Worm (Caenorhabditis elegans): ENCODE measurements around the gene ufd-3.

Gene ufd-3

ce11 chrII:9940430-9940829, at the start of gene ufd-3:
Gene ufd-3, plus strand, starts transcription at chrII:9940753.
- TF ChIP-seq rnt-1 (tag; optimal IDR thresholded peaks at IDR 0.05) (peak; percentile 79), sox-4 (tag; optimal IDR thresholded peaks at IDR 0.05) (no peak), sdc-2 (tag; optimal IDR thresholded peaks at IDR 0.05) (peak; percentile 15), lim-6 (tag; optimal IDR thresholded peaks at IDR 0.05) (peak; percentile 60), ceh-22 (tag; optimal IDR thresholded peaks at IDR 0.05) (no peak), odd-2 (tag; optimal IDR thresholded peaks at IDR 0.05) (no peak), hlh-30 (tag; optimal IDR thresholded peaks at IDR 0.05; ENCODE audit: insufficient read depth) (no peak), che-1 (tag; optimal IDR thresholded peaks at IDR 0.05) (peak; percentile 5), nhr-232 (tag; optimal IDR thresholded peaks at IDR 0.05) (no peak), C38D4.7 (GFP tag; optimal IDR thresholded peaks at IDR 0.05) (no peak), unc-86 (tag; optimal IDR thresholded peaks at IDR 0.05) (no peak), Y22D7AL.16 (tag; optimal IDR thresholded peaks at IDR 0.05) (peak; percentile 29), fkh-6 (tag; optimal IDR thresholded peaks at IDR 0.05) (peak; percentile 65), unc-42 (tag; optimal IDR thresholded peaks at IDR 0.05) (peak; percentile 67), npax-4 (tag; optimal IDR thresholded peaks at IDR 0.05) (no peak), ttx-3 (tag; optimal IDR thresholded peaks at IDR 0.05) (peak; percentile 60), nhr-11 (tag; optimal IDR thresholded peaks at IDR 0.05) (peak; percentile 69), pqm-1 (tag; optimal IDR thresholded peaks at IDR 0.05) (peak; percentile 56), syd-9 (tag; optimal IDR thresholded peaks at IDR 0.05) (peak; percentile 8), ref-2 (tag; optimal IDR thresholded peaks at IDR 0.05) (peak; percentile 90), sox-2 (GFP tag; IDR thresholded peaks at IDR 0.05) (no peak), nfya-1 (tag; optimal IDR thresholded peaks at IDR 0.05) (peak; percentile 62), ets-4 (tag; optimal IDR thresholded peaks at IDR 0.05) (peak; percentile 94), T23F11.4 (GFP tag; optimal IDR thresholded peaks at IDR 0.05) (no peak), hlh-15 (tag; optimal IDR thresholded peaks at IDR 0.05) (peak; percentile 24), ama-1 (optimal IDR thresholded peaks at IDR 0.05) (no peak), ceh-18 (tag; optimal IDR thresholded peaks at IDR 0.05) (peak; percentile 46), lin-11 (tag; optimal IDR thresholded peaks at IDR 0.05) (no peak), dmd-4 (tag; optimal IDR thresholded peaks at IDR 0.05; ENCODE audit: borderline replicate concordance) (no peak), zip-5 (tag; optimal IDR thresholded peaks at IDR 0.05) (peak; percentile 76), pax-1 (tag; optimal IDR thresholded peaks at IDR 0.05) (peak; percentile 65), unc-55 (GFP tag; optimal IDR thresholded peaks at IDR 0.05) (peak; percentile 54), pag-3 (tag; optimal IDR thresholded peaks at IDR 0.05; ENCODE audit: borderline replicate concordance) (peak; percentile 48), dve-1 (tag; optimal IDR thresholded peaks at IDR 0.05) (peak; percentile 10), ceh-2 (tag; optimal IDR thresholded peaks at IDR 0.05) (peak; percentile 91), ceh-30 (tag; optimal IDR thresholded peaks at IDR 0.05) (peak; percentile 2), ceh-6 (GFP tag; optimal IDR thresholded peaks at IDR 0.05) (peak; percentile 3), F13H6.1 (tag; optimal IDR thresholded peaks at IDR 0.05) (peak; percentile 63), fax-1 (tag; optimal IDR thresholded peaks at IDR 0.05) (peak; percentile 76), tbx-7 (tag; optimal IDR thresholded peaks at IDR 0.05) (peak; percentile 91), ztf-16 (tag; optimal IDR thresholded peaks at IDR 0.05) (peak; percentile 79), ceh-31 (tag; optimal IDR thresholded peaks at IDR 0.05) (peak; percentile 98), pros-1 (tag; optimal IDR thresholded peaks at IDR 0.05) (no peak), elt-2 (tag; optimal IDR thresholded peaks at IDR 0.05) (peak; percentile 74), hlh-8 (tag; optimal IDR thresholded peaks at IDR 0.05) (peak; percentile 85), hlh-13 (GFP tag; optimal IDR thresholded peaks at IDR 0.05) (peak; percentile 29), hlh-6 (tag; optimal IDR thresholded peaks at IDR 0.05) (peak; percentile 18), ceh-14 (tag; optimal IDR thresholded peaks at IDR 0.05) (peak; percentile 81), gmeb-2 (tag; optimal IDR thresholded peaks at IDR 0.05) (no peak), mec-3 (tag; optimal IDR thresholded peaks at IDR 0.05; ENCODE audit: borderline replicate concordance) (peak; percentile 77), ceh-34 (tag; optimal IDR thresholded peaks at IDR 0.05) (peak; percentile 76), C08G9.2 (tag; optimal IDR thresholded peaks at IDR 0.05) (peak; percentile 98), fkh-10 (GFP tag; optimal IDR thresholded peaks at IDR 0.05) (no peak), ahr-1 (tag; optimal IDR thresholded peaks at IDR 0.05) (peak; percentile 55)
